Worm (Caenorhabditis elegans): ENCODE data around the gene F52B11.2.

- TF ChIP-seq pqm-1 (tag; optimal IDR thresholded peaks at IDR 0.05) (no peak), jun-1 (tag; optimal IDR thresholded peaks at IDR 0.05) (no peak), unc-62 (GFP tag; optimal IDR thresholded peaks at IDR 0.05 in 1 of 2) (no peak), unc-62 (tag; optimal IDR thresholded peaks at IDR 0.05) (no peak), rbr-2 (tag; optimal IDR thresholded peaks at IDR 0.05) (no peak), dve-1 (tag; optimal IDR thresholded peaks at IDR 0.05; ENCODE audit: insufficient read depth) (no peak), ceh-20 (GFP tag; IDR thresholded peaks at IDR 0.05) (no peak), aly-2 (tag; optimal IDR thresholded peaks at IDR 0.05) (no peak), zag-1 (tag; optimal IDR thresholded peaks at IDR 0.05) (no peak), lin-15B (tag; optimal IDR thresholded peaks at IDR 0.05) (no peak), F26F4.8 (GFP tag; conservative IDR thresholded peaks at IDR 0.05) (no peak), nhr-77 (tag; optimal IDR thresholded peaks at IDR 0.05) (no peak), nhr-10 (tag; optimal IDR thresholded peaks at IDR 0.05) (no peak), ctbp-1 (GFP tag; IDR thresholded peaks at IDR 0.05) (no peak)
Measured at ce11 chrIV:14043680-14044079, 39.7 kb upstream of the F52B11.2 start, which contains the start of gene Y37A1B.7.
